Worm (Caenorhabditis elegans) whole organism, L3 larva: ENCODE results near the gene gln-2.

Source experiments
- R02D3.7 ChIP-seq: fragments of 150-350 bp; optimal IDR thresholded peaks from 2 replicates; lab custom pipeline; 2014; ENCODE audit warnings: missing biosample characterization, missing genetic modification characterization
- ZK546.5 ChIP-seq: sonication (generic microtip); optimal IDR thresholded peaks from 2 replicates; lab custom pipeline; 2017; ENCODE audit warnings: missing biosample characterization, missing genetic modification characterization
- aly-2 ChIP-seq: fragments of 150-350 bp; optimal IDR thresholded peaks from 2 replicates; lab custom pipeline; 2014; ENCODE audit warnings: missing biosample characterization, missing genetic modification characterization
- ceh-28 ChIP-seq: fragments of 150-350 bp; optimal IDR thresholded peaks from 2 replicates; lab custom pipeline; 2014; ENCODE audit warnings: missing biosample characterization, missing genetic modification reagents, missing genetic modification characterization
- ceh-82 ChIP-seq: fragments of 150-350 bp; optimal IDR thresholded peaks from 2 replicates; lab custom pipeline; 2014; ENCODE audit warnings: missing biosample characterization, missing genetic modification characterization
- daf-12 ChIP-seq: fragments of 150-350 bp; optimal IDR thresholded peaks from 2 replicates; lab custom pipeline; 2014; ENCODE audit warnings: missing biosample characterization, missing genetic modification reagents, missing genetic modification characterization
- egl-27 ChIP-seq: sonication (generic microtip); optimal IDR thresholded peaks from 4 replicates; lab custom pipeline; 2017; ENCODE audit warnings: missing biosample characterization, missing genetic modification reagents, missing genetic modification characterization
- egl-5 ChIP-seq: fragments of 150-350 bp; optimal IDR thresholded peaks from 2 replicates; lab custom pipeline; 2017; ENCODE audit warnings: missing biosample characterization, missing genetic modification reagents, missing genetic modification characterization, inconsistent platforms
- elt-2 ChIP-seq: sonication (generic microtip); optimal IDR thresholded peaks from 2 replicates; lab custom pipeline; 2016; ENCODE audit warnings: missing genetic modification reagents, mild to moderate bottlenecking, missing genetic modification characterization, missing compliant biosample characterization
- elt-3 ChIP-seq, 3 experiments: fragments of 150-350 bp in 1 of 3; sonication (generic microtip) in 2 of 3; optimal IDR thresholded peaks; 2 replicates in 2 of 3; 4 replicates in 1 of 3; lab custom pipeline; 2014 to 2017; ENCODE audit warnings: missing biosample characterization in 3 of 3, missing genetic modification characterization in 3 of 3
- eor-1 ChIP-seq, 2 experiments: fragments of 150-350 bp; optimal IDR thresholded peaks; 2 replicates each; lab custom pipeline; 2014 to 2018; ENCODE audit warnings: missing biosample characterization in 2 of 2, missing genetic modification characterization in 2 of 2
- fkh-10 ChIP-seq: sonication (generic microtip); optimal IDR thresholded peaks from 2 replicates; lab custom pipeline; 2017; ENCODE audit warnings: missing biosample characterization, missing genetic modification reagents, missing genetic modification characterization
- fkh-2 ChIP-seq: fragments of 150-350 bp; optimal IDR thresholded peaks from 2 replicates; lab custom pipeline; 2014; ENCODE audit warnings: missing biosample characterization, missing genetic modification reagents, missing genetic modification characterization
- jun-1 ChIP-seq: fragments of 150-350 bp; optimal IDR thresholded peaks from 2 replicates; lab custom pipeline; 2014; ENCODE audit warnings: missing biosample characterization, missing genetic modification reagents, missing genetic modification characterization
- lin-15B ChIP-seq: fragments of 150-350 bp; optimal IDR thresholded peaks from 2 replicates; lab custom pipeline; 2014; ENCODE audit warnings: missing biosample characterization, missing genetic modification characterization
- lsy-12 ChIP-seq: sonication (generic microtip); optimal IDR thresholded peaks from 2 replicates; lab custom pipeline; 2016; ENCODE audit warnings: mild to moderate bottlenecking, missing genetic modification characterization, missing compliant biosample characterization
- mdl-1 ChIP-seq: fragments of 150-350 bp; optimal IDR thresholded peaks from 2 replicates; lab custom pipeline; 2014; ENCODE audit warnings: missing biosample characterization, missing genetic modification characterization
- mml-1 ChIP-seq: fragments of 150-350 bp; sonication (generic microtip); optimal IDR thresholded peaks from 3 replicates; lab custom pipeline; 2014; ENCODE audit warnings: missing biosample characterization, missing genetic modification characterization
- nhr-11 ChIP-seq: fragments of 150-350 bp; optimal IDR thresholded peaks from 2 replicates; lab custom pipeline; 2014; ENCODE audit warnings: missing biosample characterization, missing genetic modification characterization
- nhr-12 ChIP-seq: fragments of 150-350 bp; optimal IDR thresholded peaks from 2 replicates; lab custom pipeline; 2014; ENCODE audit warnings: missing biosample characterization, missing genetic modification characterization
- nhr-23 ChIP-seq: fragments of 150-350 bp; optimal IDR thresholded peaks from 2 replicates; lab custom pipeline; 2014; ENCODE audit warnings: missing biosample characterization, missing genetic modification reagents, missing genetic modification characterization
- nhr-237 ChIP-seq: fragments of 150-350 bp; optimal IDR thresholded peaks from 2 replicates; lab custom pipeline; 2014; ENCODE audit warnings: missing biosample characterization, missing genetic modification characterization
- nhr-28 ChIP-seq: fragments of 150-350 bp; optimal IDR thresholded peaks from 2 replicates; lab custom pipeline; 2014; ENCODE audit warnings: missing biosample characterization, missing genetic modification characterization
- nhr-77 ChIP-seq: fragments of 150-350 bp; optimal IDR thresholded peaks from 2 replicates; lab custom pipeline; 2014; ENCODE audit warnings: missing biosample characterization, missing genetic modification characterization
- pha-4 ChIP-seq: fragments of 150-350 bp; optimal IDR thresholded peaks from 2 replicates; lab custom pipeline; 2014; ENCODE audit warnings: missing biosample characterization, missing genetic modification reagents, missing genetic modification characterization
- pqm-1 ChIP-seq: fragments of 150-350 bp; optimal IDR thresholded peaks from 2 replicates; lab custom pipeline; 2017; ENCODE audit warnings: missing biosample characterization, missing genetic modification characterization, inconsistent platforms
- skn-1 ChIP-seq: fragments of 150-350 bp; optimal IDR thresholded peaks from 2 replicates; lab custom pipeline; 2014; ENCODE audit warnings: missing biosample characterization, missing genetic modification characterization
- zag-1 ChIP-seq: fragments of 150-350 bp; optimal IDR thresholded peaks from 2 replicates; lab custom pipeline; 2014; ENCODE audit warnings: missing biosample characterization, missing genetic modification characterization
- ztf-4 ChIP-seq: fragments of 150-350 bp; optimal IDR thresholded peaks from 2 replicates; lab custom pipeline; 2014; ENCODE audit warnings: missing biosample characterization, missing genetic modification characterization

gln-2 gene

DNA sequence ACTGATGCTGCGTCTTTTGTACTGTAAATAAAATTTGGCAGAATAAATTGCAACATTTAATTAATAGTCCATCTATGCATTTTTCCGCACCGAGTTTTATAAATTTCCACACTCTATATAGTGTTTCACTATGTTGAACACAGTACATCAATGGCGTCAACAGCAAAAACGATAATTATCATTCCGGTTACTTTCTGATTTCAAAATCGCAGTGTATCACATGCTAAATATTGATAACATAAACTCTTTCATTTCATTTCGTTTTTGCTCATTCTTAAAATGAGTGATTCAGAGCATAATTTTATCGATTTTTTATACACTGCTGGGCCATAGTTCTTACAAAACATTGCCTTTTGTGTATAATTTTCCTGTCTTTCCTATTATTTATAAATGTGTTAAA is 22.3 kb downstream of the gln-2 start:
- TF ChIP-seq daf-12 (tag; lab: Kevin White, UChicago) (no peak), aly-2 (tag; lab: Kevin White, UChicago) (no peak), ZK546.5 (tag; lab: Kevin White, UChicago) (no peak), elt-2 (tag; lab: Kevin White, UChicago) (peak; percentile 71), R02D3.7 (tag; lab: Kevin White, UChicago) (no peak), mml-1 (tag; lab: Kevin White, UChicago) (no peak), ceh-28 (peak; percentile 2), eor-1 (tag; optimal IDR thresholded peaks at IDR 0.05; lab: Kevin White, UChicago) (no peak), fkh-10 (GFP tag; lab: Kevin White, UChicago) (no peak), egl-27 (tag; lab: Kevin White, UChicago) (no peak), pha-4 (tag; lab: Kevin White, UChicago) (peak; percentile 43), pqm-1 (peak; percentile 71), nhr-23 (tag; lab: Kevin White, UChicago) (no peak), nhr-28 (no peak), nhr-12 (no peak), nhr-77 (tag; lab: Kevin White, UChicago) (no peak)

DNA sequence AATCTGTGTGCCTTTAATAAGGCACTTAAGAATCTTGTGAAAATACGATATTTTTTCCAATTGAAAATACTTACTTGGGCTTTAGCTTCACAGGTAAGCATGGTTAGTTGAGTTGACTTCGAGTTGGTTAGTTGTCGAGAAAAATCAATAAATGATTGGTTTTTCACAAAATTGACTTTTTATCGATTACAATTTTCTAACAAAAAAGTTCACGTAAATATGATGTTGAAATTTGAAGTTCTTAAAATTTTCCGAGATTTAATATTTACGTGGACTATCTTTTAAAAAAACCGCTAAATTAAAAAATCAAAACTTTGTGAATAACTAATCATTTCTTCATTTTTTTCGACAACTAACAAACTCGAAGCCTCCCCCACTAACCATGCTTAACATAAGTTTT is 23.9 kb downstream of the gln-2 start, which contains the start of gene F40F12.3:
TSS of gene F40F12.3 (minus strand) at position 101 of the 400 bp plus-strand sequence.
- TF ChIP-seq nhr-11 (tag; lab: Kevin White, UChicago) (no peak), skn-1 (no peak), daf-12 (tag; lab: Kevin White, UChicago) (no peak), nhr-237 (tag; lab: Kevin White, UChicago) (no peak)

DNA sequence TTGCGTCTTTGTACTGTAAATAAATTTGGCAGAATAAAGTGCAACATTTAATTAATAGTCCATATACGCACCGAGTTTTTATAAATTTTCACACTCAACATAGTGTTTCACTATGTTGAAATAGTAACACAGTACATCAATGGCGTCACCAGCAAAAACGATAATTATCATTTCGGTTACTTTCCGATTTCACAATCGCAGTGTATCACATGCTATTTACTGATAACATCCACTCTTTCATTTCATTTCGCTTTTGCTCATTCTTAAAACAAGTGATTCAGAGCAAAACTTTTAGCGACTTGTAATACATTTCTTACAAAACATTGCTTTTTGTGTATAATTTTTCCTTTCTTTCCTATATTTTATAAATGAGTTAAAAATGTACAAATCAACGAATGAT is 30.9 kb downstream of the gln-2 start, which contains the start of gene cbp-3:
TSS of gene cbp-3 (plus strand) at position 272 of the 400 bp plus-strand sequence.
- no peak for TF ChIP-seq fkh-10 (GFP tag; lab: Kevin White, UChicago)
- TF ChIP-seq pqm-1, result peak; percentile 93
- TF ChIP-seq elt-2 (tag; lab: Kevin White, UChicago), result peak; percentile 83
- peak; percentile 66 for TF ChIP-seq pha-4 (tag; lab: Kevin White, UChicago)

DNA sequence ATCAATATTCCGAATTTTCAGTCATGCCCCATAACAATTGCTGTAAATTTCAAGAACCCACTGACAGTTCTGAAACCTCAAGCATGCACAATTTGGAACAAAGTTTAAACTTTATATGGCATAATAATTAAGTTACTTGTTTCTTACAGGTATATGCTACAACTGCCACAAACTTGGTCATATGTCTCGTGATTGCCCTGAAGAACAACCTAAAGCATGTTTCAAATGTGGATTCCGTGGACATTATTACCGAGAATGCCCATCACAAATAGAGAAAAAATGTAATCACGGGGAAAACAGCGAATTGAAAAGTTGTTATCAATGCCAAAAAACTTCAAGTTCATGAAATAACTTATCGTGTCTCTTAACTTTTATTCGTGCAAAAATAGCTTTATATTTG is 31.6 kb downstream of the gln-2 start:
- no peak for TF ChIP-seq eor-1 (tag; optimal IDR thresholded peaks at IDR 0.05; lab: Kevin White, UChicago)
- peak; percentile 17 for TF ChIP-seq elt-2 (tag; lab: Kevin White, UChicago)

DNA sequence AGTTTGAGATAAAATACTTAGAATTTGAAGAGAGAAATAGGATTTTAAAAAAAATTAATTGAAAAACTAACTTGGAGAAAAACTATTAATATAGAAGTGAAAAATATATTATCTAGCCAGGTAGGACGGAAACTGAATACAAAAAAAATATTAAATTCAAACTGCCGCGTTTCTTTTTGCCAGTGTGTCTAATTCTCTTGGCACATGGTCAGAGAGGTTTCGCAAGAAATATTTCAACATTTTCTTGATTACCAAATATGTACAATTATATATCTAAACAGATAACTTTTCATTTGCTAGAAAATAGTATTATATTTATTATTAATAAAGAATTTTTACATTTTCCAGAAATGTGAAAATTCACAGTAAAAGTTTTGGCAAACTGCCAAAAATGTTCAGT is 32.1 kb downstream of the gln-2 start:
- TF ChIP-seq ztf-4 (tag; lab: Kevin White, UChicago) (no peak), zag-1 (no peak), egl-5 (tag; lab: Kevin White, UChicago) (no peak), mdl-1 (tag; lab: Kevin White, UChicago) (no peak), lin-15B (no peak), ceh-82 (tag; lab: Kevin White, UChicago) (no peak), ceh-28 (no peak), elt-3 (tag; optimal IDR thresholded peaks at IDR 0.05; lab: Kevin White, UChicago) (no peak), jun-1 (tag; lab: Kevin White, UChicago) (no peak), nhr-12 (no peak), lsy-12 (tag; lab: Kevin White, UChicago) (no peak), elt-2 (tag; lab: Kevin White, UChicago) (no peak)

ce11 chrIII:9910608-9911479 is 33.8 kb downstream of the gln-2 start, which contains the start of the genes cyld-1 and F40F12.9:
Gene cyld-1, minus strand, starts transcription at chrIII:9910658.
Gene F40F12.9, plus strand, starts transcription at chrIII:9911328.
- TF ChIP-seq fkh-2 (tag; lab: Kevin White, UChicago), result no peak
- TF ChIP-seq elt-2 (tag; lab: Kevin White, UChicago), result peak; percentile 45
- peak; percentile 87 for TF ChIP-seq pha-4 (tag; lab: Kevin White, UChicago)
- TF ChIP-seq ZK546.5 (tag; lab: Kevin White, UChicago), result no peak
- no peak for TF ChIP-seq elt-3 (tag; optimal IDR thresholded peaks at IDR 0.05; lab: Kevin White, UChicago)
- no peak for TF ChIP-seq nhr-77 (tag; lab: Kevin White, UChicago)
